Worm (Caenorhabditis elegans) whole organism, late embryonic: ENCODE results near the gene srg-31.

Source experiments
- C08G9.2 ChIP-seq: sonication (generic microtip); optimal IDR thresholded peaks from 2 replicates; lab custom pipeline; 2016; ENCODE audit warnings: mild to moderate bottlenecking, missing genetic modification characterization, moderate library complexity, missing compliant biosample characterization
- C38D4.7 ChIP-seq: fragments of 200-800 bp; sonication (Bioruptor generic); optimal IDR thresholded peaks from 2 replicates; lab custom pipeline; 2018; ENCODE audit warnings: mild to moderate bottlenecking, missing genetic modification characterization, moderate library complexity, missing compliant biosample characterization
- F13H6.1 ChIP-seq: sonication (generic microtip); optimal IDR thresholded peaks from 2 replicates; lab custom pipeline; 2016; ENCODE audit warnings: missing genetic modification characterization, missing compliant biosample characterization
- K02D7.2 ChIP-seq: sonication (generic microtip); optimal IDR thresholded peaks from 2 replicates; lab custom pipeline; 2017; ENCODE audit warnings: mild to moderate bottlenecking, missing genetic modification characterization, missing compliant biosample characterization
- K09A11.1 ChIP-seq: sonication (generic microtip); optimal IDR thresholded peaks from 2 replicates; lab custom pipeline; 2017; ENCODE audit warnings: antibody characterized with exemption, mild to moderate bottlenecking, missing genetic modification characterization, missing compliant biosample characterization; ENCODE audit not compliant: insufficient read depth
- ceh-14 ChIP-seq: sonication (generic microtip); optimal IDR thresholded peaks from 2 replicates; lab custom pipeline; 2016; ENCODE audit warnings: missing genotype, missing genetic modification characterization, missing compliant biosample characterization
- ceh-30 ChIP-seq: fragments of 150-350 bp; optimal IDR thresholded peaks from 2 replicates; lab custom pipeline; 2014; ENCODE audit warnings: missing biosample characterization, missing genetic modification characterization
- ceh-48 ChIP-seq: sonication (generic microtip); optimal IDR thresholded peaks from 2 replicates; lab custom pipeline; 2016; ENCODE audit warnings: missing genetic modification characterization, inconsistent platforms, missing compliant biosample characterization
- ceh-9 ChIP-seq: sonication (generic microtip); optimal IDR thresholded peaks from 2 replicates; lab custom pipeline; 2016; ENCODE audit warnings: mild to moderate bottlenecking, missing genetic modification characterization, inconsistent platforms, missing compliant biosample characterization
- che-1 ChIP-seq: sonication (generic microtip); optimal IDR thresholded peaks from 2 replicates; lab custom pipeline; 2016; ENCODE audit warnings: mild to moderate bottlenecking, missing genetic modification characterization, missing compliant biosample characterization
- dmd-4 ChIP-seq: sonication (generic microtip); optimal IDR thresholded peaks from 2 replicates; lab custom pipeline; 2016; ENCODE audit warnings: borderline replicate concordance, missing genetic modification characterization, missing compliant biosample characterization
- elt-2 ChIP-seq: sonication (generic microtip); optimal IDR thresholded peaks from 2 replicates; lab custom pipeline; 2016; ENCODE audit warnings: missing genetic modification reagents, missing genetic modification characterization, missing compliant biosample characterization
- elt-4 ChIP-seq: sonication (generic microtip); optimal IDR thresholded peaks from 2 replicates; lab custom pipeline; 2016; ENCODE audit warnings: missing genetic modification characterization, missing compliant biosample characterization
- ets-4 ChIP-seq: sonication (generic microtip); optimal IDR thresholded peaks from 2 replicates; lab custom pipeline; 2016; ENCODE audit warnings: missing genetic modification characterization, missing compliant biosample characterization
- eyg-1 ChIP-seq: sonication (generic microtip); optimal IDR thresholded peaks from 2 replicates; lab custom pipeline; 2016; ENCODE audit warnings: missing genotype, missing genetic modification characterization, missing compliant biosample characterization
- fkh-6 ChIP-seq: sonication (generic microtip); optimal IDR thresholded peaks from 2 replicates; lab custom pipeline; 2016; ENCODE audit warnings: missing genetic modification characterization, missing compliant biosample characterization
- hlh-13 ChIP-seq: fragments of 200-800 bp; sonication (Bioruptor generic); optimal IDR thresholded peaks from 2 replicates; lab custom pipeline; 2018; ENCODE audit warnings: mild to moderate bottlenecking, missing genetic modification characterization, missing compliant biosample characterization
- hlh-6 ChIP-seq: sonication (generic microtip); optimal IDR thresholded peaks from 2 replicates; lab custom pipeline; 2016; ENCODE audit warnings: missing genotype, missing genetic modification characterization, missing compliant biosample characterization
- mec-3 ChIP-seq: sonication (generic microtip); optimal IDR thresholded peaks from 2 replicates; lab custom pipeline; 2016; ENCODE audit warnings: borderline replicate concordance, missing genetic modification characterization, missing compliant biosample characterization
- nfya-1 ChIP-seq: sonication (generic microtip); optimal IDR thresholded peaks from 2 replicates; lab custom pipeline; 2017; ENCODE audit warnings: missing genetic modification characterization, mild to moderate bottlenecking, missing compliant biosample characterization, antibody characterized with exemption, moderate library complexity
- nhr-11 ChIP-seq: fragments of 150-350 bp; optimal IDR thresholded peaks from 2 replicates; lab custom pipeline; 2014; ENCODE audit warnings: missing biosample characterization, missing genetic modification characterization
- nhr-232 ChIP-seq: sonication (generic microtip); optimal IDR thresholded peaks from 2 replicates; lab custom pipeline; 2016; ENCODE audit warnings: missing genetic modification characterization, missing compliant biosample characterization
- npax-4 ChIP-seq: sonication (generic microtip); optimal IDR thresholded peaks from 2 replicates; lab custom pipeline; 2016; ENCODE audit warnings: missing genetic modification characterization, missing compliant biosample characterization
- odd-2 ChIP-seq: sonication (generic microtip); optimal IDR thresholded peaks from 2 replicates; lab custom pipeline; 2017; ENCODE audit warnings: antibody characterized with exemption, mild to moderate bottlenecking, missing genetic modification characterization, missing compliant biosample characterization
- pag-3 ChIP-seq: sonication (generic microtip); optimal IDR thresholded peaks from 2 replicates; lab custom pipeline; 2016; ENCODE audit warnings: missing compliant biosample characterization, missing genetic modification characterization, borderline replicate concordance
- pha-4 ChIP-seq: fragments of 150-350 bp; optimal IDR thresholded peaks from 2 replicates; lab custom pipeline; 2018; ENCODE audit warnings: missing biosample characterization, missing genetic modification reagents, missing genetic modification characterization
- pros-1 ChIP-seq: fragments of 150-350 bp; optimal IDR thresholded peaks from 2 replicates; lab custom pipeline; 2014; ENCODE audit warnings: missing biosample characterization, missing genetic modification reagents, missing genetic modification characterization
- sox-2 ChIP-seq: fragments of 200-800 bp; sonication (Bioruptor generic); IDR thresholded peaks from 2 replicates; pipeline ENCODE4 v1.3.6; 2022; ENCODE audit warnings: missing genetic modification reagents, missing genetic modification characterization, missing compliant biosample characterization
- sox-4 ChIP-seq: sonication (generic microtip); optimal IDR thresholded peaks from 2 replicates; lab custom pipeline; 2017; ENCODE audit warnings: mild to moderate bottlenecking, missing genetic modification characterization, inconsistent platforms, missing compliant biosample characterization
- syd-9 ChIP-seq: sonication (generic microtip); optimal IDR thresholded peaks from 2 replicates; lab custom pipeline; 2016; ENCODE audit warnings: mild to moderate bottlenecking, missing genetic modification characterization, moderate library complexity, missing compliant biosample characterization
- ttx-3 ChIP-seq: sonication (generic microtip); optimal IDR thresholded peaks from 2 replicates; lab custom pipeline; 2016; ENCODE audit warnings: missing genetic modification reagents, missing genetic modification characterization, missing compliant biosample characterization
- unc-3 ChIP-seq, 2 experiments: fragments of 200-800 bp in 1 of 2; sonication (Bioruptor generic) in 1 of 2; sonication (generic microtip) in 1 of 2; conservative IDR thresholded peaks in 1 of 2; optimal IDR thresholded peaks in 1 of 2; 2 replicates each; pipeline versions ENCODE4 v1.3.6 to Lab custom; 2016 to 2022; ENCODE audit warnings: missing compliant biosample characterization in 2 of 2, missing genetic modification characterization in 2 of 2, missing genetic modification reagents in 1 of 2
- unc-55 ChIP-seq: sonication (generic microtip); optimal IDR thresholded peaks from 2 replicates; lab custom pipeline; 2017; ENCODE audit warnings: missing biosample characterization, missing genetic modification reagents, missing genetic modification characterization
- unc-86 ChIP-seq: sonication (generic microtip); optimal IDR thresholded peaks from 2 replicates; lab custom pipeline; 2016; ENCODE audit warnings: missing genetic modification characterization, missing compliant biosample characterization
- ztf-16 ChIP-seq: sonication (generic microtip); optimal IDR thresholded peaks from 2 replicates; lab custom pipeline; 2017; ENCODE audit warnings: missing genetic modification characterization, missing compliant biosample characterization

Gene srg-31

DNA sequence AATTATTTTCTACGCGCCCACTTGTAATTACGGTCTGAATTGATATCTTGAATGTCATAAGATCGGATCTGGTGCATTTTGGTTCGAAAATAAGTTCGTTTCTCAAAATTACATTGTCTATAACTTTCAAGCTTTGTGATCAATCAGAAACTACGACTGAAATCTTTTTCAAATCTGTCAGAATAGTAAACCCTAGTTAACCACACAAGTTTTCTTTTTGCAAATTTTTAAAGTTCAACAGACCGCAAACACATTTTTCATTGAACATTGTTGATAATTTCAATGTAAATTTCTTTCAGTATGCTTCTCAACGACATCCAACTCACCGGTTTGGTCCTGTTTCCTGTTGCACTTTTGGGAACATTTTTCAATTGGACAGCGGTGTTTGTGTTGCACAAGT, 17.9 kb upstream of the srg-31 start, which contains the start of gene srx-59:
TSS of gene srx-59 (plus strand) at position 301 of the 400 bp plus-strand sequence.
- TF ChIP-seq nhr-232 (tag; lab: Kevin White, UChicago) (no peak), elt-2 (tag; lab: Kevin White, UChicago) (no peak), unc-3 (GFP tag; conservative IDR thresholded peaks at IDR 0.05; lab: Robert Waterston, UW) (no peak), unc-3 (tag; optimal IDR thresholded peaks at IDR 0.05; lab: Kevin White, UChicago) (no peak), che-1 (tag; lab: Kevin White, UChicago) (no peak), hlh-6 (tag; lab: Kevin White, UChicago) (no peak), K09A11.1 (tag; lab: Kevin White, UChicago) (no peak), unc-86 (tag; lab: Kevin White, UChicago) (no peak), pha-4 (tag; lab: Kevin White, UChicago) (no peak), ets-4 (tag; lab: Kevin White, UChicago) (no peak), ztf-16 (tag; lab: Kevin White, UChicago) (no peak), odd-2 (tag; lab: Kevin White, UChicago) (no peak), ceh-48 (tag; lab: Kevin White, UChicago) (no peak)

DNA sequence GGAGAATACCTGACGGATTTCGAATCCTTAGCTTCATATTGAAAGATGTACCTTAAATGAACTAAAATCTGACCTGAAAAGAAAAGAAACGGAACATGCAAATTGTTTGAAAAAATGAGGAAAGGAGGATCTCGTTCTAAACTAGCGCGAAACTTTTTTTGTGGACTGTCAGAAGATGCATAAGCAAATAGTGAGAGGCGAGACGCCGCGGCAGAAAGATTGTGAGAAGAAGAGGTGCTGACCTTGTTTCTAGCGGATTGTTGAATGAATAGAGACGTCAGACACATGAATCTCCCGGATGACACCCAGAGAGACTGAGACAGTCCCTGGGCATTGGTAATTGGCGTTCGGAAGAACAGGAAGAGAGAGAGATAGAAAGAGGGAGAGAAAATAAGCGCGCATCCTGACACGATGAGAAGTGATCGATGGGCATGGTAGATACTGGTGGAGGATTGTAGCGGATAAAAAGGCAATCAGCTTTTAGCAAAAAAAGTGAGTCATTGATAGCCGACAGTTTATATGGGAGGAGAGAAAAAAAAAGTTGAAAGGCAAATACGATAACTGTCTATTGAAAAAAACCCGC, 16.3 kb upstream of the srg-31 start, which contains the start of gene ptr-15:
TSS of gene ptr-15 (minus strand) at position 51 of the 583 bp plus-strand sequence.
- TF ChIP-seq K02D7.2 (tag; lab: Kevin White, UChicago) = no peak
- no peak for TF ChIP-seq sox-2 (GFP tag; lab: Robert Waterston, UW)
- TF ChIP-seq nfya-1 (tag; lab: Kevin White, UChicago) = peak; percentile 11
- TF ChIP-seq sox-4 = no peak
- no peak for TF ChIP-seq eyg-1 (tag; lab: Kevin White, UChicago)
- TF ChIP-seq pros-1 (tag; lab: Kevin White, UChicago) = peak; percentile 57
- TF ChIP-seq dmd-4 (tag; lab: Kevin White, UChicago) = no peak
- peak; percentile 30 for TF ChIP-seq unc-55
- no peak for TF ChIP-seq che-1 (tag; lab: Kevin White, UChicago)
- TF ChIP-seq fkh-6 (tag; lab: Kevin White, UChicago) = no peak
- TF ChIP-seq npax-4 = no peak
- TF ChIP-seq, all 69 proteins: peak for 3

DNA sequence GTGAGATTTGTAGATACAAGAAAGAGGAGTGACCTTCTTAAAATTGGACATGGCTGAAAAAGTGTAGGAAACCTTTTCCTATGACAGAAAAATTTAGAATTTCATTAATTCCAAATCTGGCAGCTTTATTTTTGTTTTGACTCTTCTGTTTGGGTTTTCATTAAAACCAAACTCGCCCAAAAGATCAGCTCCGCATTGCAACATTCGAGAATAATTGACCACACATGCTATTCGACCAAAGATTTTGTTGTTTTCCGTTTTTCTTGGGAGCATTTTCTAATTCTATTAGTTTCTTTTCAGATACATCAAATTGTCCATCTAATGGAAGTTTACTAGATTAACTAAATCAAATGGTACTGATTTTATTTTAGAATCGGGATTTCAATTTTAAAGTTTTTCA, 2.5 kb upstream of the srg-31 start, which contains the start of gene mec-1:
TSS of gene mec-1 (plus strand) at position 301 of the 400 bp plus-strand sequence.
- TF ChIP-seq ceh-9 (tag; lab: Kevin White, UChicago) (no peak), nhr-232 (tag; lab: Kevin White, UChicago) (no peak), C08G9.2 (tag; lab: Kevin White, UChicago) (no peak), ttx-3 (no peak), sox-2 (GFP tag; lab: Robert Waterston, UW) (no peak), unc-3 (GFP tag; conservative IDR thresholded peaks at IDR 0.05; lab: Robert Waterston, UW) (no peak), unc-3 (tag; optimal IDR thresholded peaks at IDR 0.05; lab: Kevin White, UChicago) (no peak), fkh-6 (tag; lab: Kevin White, UChicago) (no peak), F13H6.1 (tag; lab: Kevin White, UChicago) (no peak), ceh-30 (tag; lab: Kevin White, UChicago) (no peak), ceh-48 (tag; lab: Kevin White, UChicago) (no peak), ceh-14 (tag; lab: Kevin White, UChicago) (no peak), pag-3 (tag; lab: Kevin White, UChicago) (no peak), elt-4 (tag; lab: Kevin White, UChicago) (no peak), K02D7.2 (tag; lab: Kevin White, UChicago) (no peak), hlh-13 (no peak), eyg-1 (tag; lab: Kevin White, UChicago) (no peak), nhr-11 (tag; lab: Kevin White, UChicago) (no peak), C38D4.7 (GFP tag; lab: Kevin White, UChicago) (no peak)

DNA sequence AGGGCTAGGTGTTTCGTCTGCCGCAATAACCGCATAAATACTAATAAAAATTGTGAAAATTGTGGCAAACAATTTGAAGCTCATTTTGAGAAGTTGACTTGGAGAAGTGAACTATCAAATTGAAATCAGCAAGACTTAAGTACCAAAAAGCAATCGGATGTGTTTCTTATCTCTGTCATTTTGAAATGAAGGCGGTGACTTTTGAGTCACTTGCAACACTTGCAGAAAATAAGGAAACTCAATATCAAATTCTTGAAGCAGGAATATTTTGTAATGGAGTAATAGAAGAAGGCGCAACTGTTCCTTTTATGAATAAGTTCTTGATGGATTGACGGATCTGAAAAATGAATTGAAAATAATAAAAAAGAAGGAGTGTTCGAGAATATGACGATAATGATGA, 2.4 kb downstream of the srg-31 start, which contains the start of gene T07H8.11:
TSS of gene T07H8.11 (minus strand) at position 101 of the 400 bp plus-strand sequence.
- TF ChIP-seq mec-3 (tag; lab: Kevin White, UChicago) = no peak
- no peak for TF ChIP-seq syd-9
- no peak for TF ChIP-seq elt-2 (tag; lab: Kevin White, UChicago)
- TF ChIP-seq sox-2 (GFP tag; lab: Robert Waterston, UW) = no peak
